Fruit fly (Drosophila melanogaster) whole organism, embryonic: ENCODE results near the gene Syx5.

Experiments used
- BEAF-32 ChIP-seq: fragments of 200-800 bp; sonication (Bioruptor generic); optimal IDR thresholded peaks from 3 replicates; lab custom pipeline; 2017; ENCODE audit warnings: missing biosample characterization, missing genetic modification characterization, mild to moderate bottlenecking, moderate library complexity, missing genetic modification reagents
- Bgb ChIP-seq: fragments of 200-800 bp; sonication (Bioruptor generic); IDR thresholded peaks from 2 replicates; pipeline ENCODE4 v1.3.6; 2022; ENCODE audit warnings: missing biosample characterization, missing genetic modification characterization; ENCODE audit not compliant: partially characterized antibody
- CG10543 ChIP-seq: fragments of 200-800 bp; sonication (Bioruptor generic); optimal IDR thresholded peaks from 3 replicates; lab custom pipeline; 2017; ENCODE audit warnings: missing biosample characterization, mild to moderate bottlenecking, missing genetic modification characterization, moderate library complexity
- CG11696 ChIP-seq: fragments of 200-800 bp; sonication (Bioruptor generic); IDR thresholded peaks from 2 replicates; pipeline ENCODE4 v1.3.6; 2022; ENCODE audit warnings: missing biosample characterization, missing genetic modification characterization
- CG12299 ChIP-seq: fragments of 200-800 bp; sonication (Bioruptor generic); optimal IDR thresholded peaks from 2 replicates; lab custom pipeline; 2018; ENCODE audit warnings: missing biosample characterization, mild to moderate bottlenecking, missing genetic modification characterization
- CG12391 ChIP-seq: fragments of 200-800 bp; sonication (Bioruptor generic); optimal IDR thresholded peaks from 3 replicates; lab custom pipeline; 2018; ENCODE audit warnings: missing biosample characterization, mild to moderate bottlenecking, missing genetic modification characterization, moderate library complexity
- CG12769 ChIP-seq: fragments of 200-800 bp; sonication (Bioruptor generic); optimal IDR thresholded peaks from 2 replicates; lab custom pipeline; 2019; ENCODE audit warnings: missing biosample characterization, mild to moderate bottlenecking, missing genetic modification characterization, moderate library complexity
- CG13894 ChIP-seq: fragments of 200-800 bp; sonication (Bioruptor generic); optimal IDR thresholded peaks from 3 replicates; lab custom pipeline; 2018; ENCODE audit warnings: missing biosample characterization, mild to moderate bottlenecking, missing genetic modification characterization, moderate library complexity
- CG15479 ChIP-seq: fragments of 200-800 bp; sonication (Bioruptor generic); optimal IDR thresholded peaks from 3 replicates; lab custom pipeline; 2019; ENCODE audit warnings: missing biosample characterization, mild to moderate bottlenecking, missing genetic modification characterization, moderate library complexity
- CG16779 ChIP-seq: fragments of 200-800 bp; sonication (Bioruptor generic); IDR thresholded peaks from 2 replicates; pipeline ENCODE4 v1.3.6; 2022; ENCODE audit warnings: missing biosample characterization, missing genetic modification characterization
- CG17361 ChIP-seq: fragments of 200-800 bp; sonication (Bioruptor generic); IDR thresholded peaks from 3 replicates; pipeline ENCODE4 v1.3.6; 2022; ENCODE audit warnings: missing biosample characterization, missing genetic modification characterization
- CG17802 ChIP-seq: fragments of 200-800 bp; sonication (Bioruptor generic); optimal IDR thresholded peaks from 2 replicates; lab custom pipeline; 2018; ENCODE audit warnings: missing biosample characterization, mild to moderate bottlenecking, missing genetic modification characterization, moderate library complexity
- CG2199 ChIP-seq: fragments of 200-800 bp; sonication (Bioruptor generic); IDR thresholded peaks from 3 replicates; pipeline ENCODE4 v1.3.6; 2022; ENCODE audit warnings: missing biosample characterization, missing genetic modification characterization
- CG2889 ChIP-seq: fragments of 200-800 bp; sonication (Bioruptor generic); IDR thresholded peaks from 3 replicates; pipeline ENCODE4 v1.3.6; 2022; ENCODE audit warnings: missing biosample characterization, missing genetic modification characterization
- CG4730 ChIP-seq: fragments of 200-800 bp; sonication (Bioruptor generic); IDR thresholded peaks from 2 replicates; pipeline ENCODE4 v1.3.6; 2022; ENCODE audit warnings: missing biosample characterization, missing genetic modification characterization
- CG5953 ChIP-seq: fragments of 200-800 bp; sonication (Bioruptor generic); IDR thresholded peaks from 2 replicates; pipeline ENCODE4 v1.3.6; 2022; ENCODE audit warnings: missing biosample characterization, missing genetic modification characterization
- CG7271 ChIP-seq: fragments of 200-800 bp; sonication (Bioruptor generic); optimal IDR thresholded peaks from 2 replicates; lab custom pipeline; 2018; ENCODE audit warnings: missing biosample characterization, mild to moderate bottlenecking, missing genetic modification characterization, moderate library complexity
- CG8924 ChIP-seq: fragments of 200-800 bp; optimal IDR thresholded peaks from 3 replicates; lab custom pipeline; 2019; ENCODE audit warnings: missing biosample characterization, mild to moderate bottlenecking, missing genetic modification characterization, moderate library complexity
- CG9932 ChIP-seq: fragments of 200-800 bp; sonication (Bioruptor generic); IDR thresholded peaks from 2 replicates; pipeline ENCODE4 v1.3.6; 2022; ENCODE audit warnings: missing biosample characterization, missing genetic modification characterization
- D19A ChIP-seq: fragments of 200-800 bp; optimal IDR thresholded peaks from 3 replicates; lab custom pipeline; 2019; ENCODE audit warnings: missing biosample characterization, mild to moderate bottlenecking, missing genetic modification characterization, moderate library complexity
- D19B ChIP-seq: fragments of 200-800 bp; sonication (Bioruptor generic); optimal IDR thresholded peaks from 2 replicates; lab custom pipeline; 2017; ENCODE audit warnings: missing biosample characterization, mild to moderate bottlenecking, missing genetic modification characterization
- Deaf1 ChIP-seq: fragments of 200-800 bp; optimal IDR thresholded peaks from 3 replicates; lab custom pipeline; 2019; ENCODE audit warnings: missing biosample characterization, mild to moderate bottlenecking, missing genetic modification characterization, moderate library complexity
- Drgx ChIP-seq: fragments of 200-800 bp; sonication (Bioruptor generic); IDR thresholded peaks from 2 replicates; pipeline ENCODE4 v1.3.6; 2022; ENCODE audit warnings: missing biosample characterization, missing genetic modification characterization
- HHEX ChIP-seq: fragments of 200-800 bp; sonication (Bioruptor generic); optimal IDR thresholded peaks from 3 replicates; lab custom pipeline; 2017; ENCODE audit warnings: missing biosample characterization, mild to moderate bottlenecking, missing genetic modification characterization, missing genetic modification reagents
- HLHmδ ChIP-seq: fragments of 200-800 bp; sonication (Bioruptor generic); optimal IDR thresholded peaks from 2 replicates; lab custom pipeline; 2018; ENCODE audit warnings: missing biosample characterization, mild to moderate bottlenecking, missing genetic modification characterization, moderate library complexity
- Hmr ChIP-seq: fragments of 200-800 bp; sonication (Bioruptor generic); optimal IDR thresholded peaks from 3 replicates; lab custom pipeline; 2017; ENCODE audit warnings: mild to moderate bottlenecking, missing biosample characterization, missing genetic modification reagents, missing genetic modification characterization
- Lhr ChIP-seq: fragments of 200-800 bp; sonication (Bioruptor generic); optimal IDR thresholded peaks from 3 replicates; lab custom pipeline; 2017; ENCODE audit warnings: mild to moderate bottlenecking, missing biosample characterization, missing genetic modification reagents, missing genetic modification characterization
- Med ChIP-seq: fragments of 200-800 bp; sonication (Bioruptor generic); peaks from one replicate; lab custom pipeline; 2016; ENCODE audit warnings: missing biosample characterization, missing genetic modification characterization, mild to moderate bottlenecking, inconsistent platforms, moderate library complexity
- Rfx ChIP-seq: fragments of 200-800 bp; sonication (Bioruptor generic); IDR thresholded peaks from 2 replicates; pipeline ENCODE4 v1.3.6; 2022; ENCODE audit warnings: missing biosample characterization, missing genetic modification characterization
- Ssrp ChIP-seq: fragments of 200-800 bp; sonication (Bioruptor generic); optimal IDR thresholded peaks from 2 replicates; lab custom pipeline; 2018; ENCODE audit warnings: missing biosample characterization, mild to moderate bottlenecking, missing genetic modification characterization, moderate library complexity
- Xbp1 ChIP-seq: fragments of 200-800 bp; sonication (Bioruptor generic); optimal IDR thresholded peaks from 3 replicates; lab custom pipeline; 2016; ENCODE audit warnings: missing biosample characterization, mild to moderate bottlenecking, missing genetic modification characterization
- abd-A ChIP-seq: fragments of 200-800 bp; sonication (Bioruptor generic); optimal IDR thresholded peaks from 3 replicates; lab custom pipeline; 2019; ENCODE audit warnings: missing biosample characterization, mild to moderate bottlenecking, missing genetic modification characterization, moderate library complexity
- chm ChIP-seq: fragments of 200-800 bp; sonication (Bioruptor generic); IDR thresholded peaks from 2 replicates; pipeline ENCODE4 v1.3.6; 2022; ENCODE audit warnings: missing biosample characterization, missing genetic modification characterization
- crol ChIP-seq: fragments of 200-800 bp; sonication (Bioruptor generic); IDR thresholded peaks from 2 replicates; pipeline ENCODE4 v1.3.6; 2022; ENCODE audit warnings: missing biosample characterization, missing genetic modification characterization
- ftz-f1 ChIP-seq: fragments of 200-800 bp; sonication (Bioruptor generic); optimal IDR thresholded peaks from 2 replicates; lab custom pipeline; 2016; ENCODE audit warnings: missing biosample characterization, missing genetic modification characterization
- hb ChIP-seq: fragments of 200-800 bp; sonication (Bioruptor generic); IDR thresholded peaks from 3 replicates; pipeline ENCODE4 v1.3.6; 2022; ENCODE audit warnings: missing biosample characterization, missing genetic modification characterization; ENCODE audit not compliant: partially characterized antibody
- lov ChIP-seq, 2 experiments: fragments of 200-800 bp in 1 of 2; fragments of >200 bp in 1 of 2; sonication (Bioruptor generic) in 1 of 2; IDR thresholded peaks in 1 of 2; optimal IDR thresholded peaks in 1 of 2; 2 replicates in 1 of 2; 3 replicates in 1 of 2; pipeline versions ENCODE4 v1.3.6 to Lab custom; 2017 to 2022; ENCODE audit warnings: missing biosample characterization in 1 of 2, missing genetic modification characterization in 1 of 2
- mam ChIP-seq: fragments of 200-800 bp; sonication (Bioruptor generic); optimal IDR thresholded peaks from 3 replicates; lab custom pipeline; 2016; ENCODE audit warnings: missing biosample characterization, missing genetic modification characterization
- nerfin-1 ChIP-seq: fragments of 200-800 bp; sonication (Bioruptor generic); optimal IDR thresholded peaks from 3 replicates; lab custom pipeline; 2019; ENCODE audit warnings: missing biosample characterization, mild to moderate bottlenecking, missing genetic modification characterization, moderate library complexity
- nom ChIP-seq: fragments of 200-800 bp; sonication (Bioruptor generic); optimal IDR thresholded peaks from 2 replicates; lab custom pipeline; 2017; ENCODE audit warnings: missing biosample characterization, missing genetic modification characterization, mild to moderate bottlenecking, moderate library complexity, missing genetic modification reagents
- pfk ChIP-seq: fragments of 200-800 bp; sonication (Bioruptor generic); optimal IDR thresholded peaks from 2 replicates; lab custom pipeline; 2018; ENCODE audit warnings: missing biosample characterization, mild to moderate bottlenecking, missing genetic modification characterization, moderate library complexity
- sd ChIP-seq: fragments of 200-800 bp; sonication (Bioruptor generic); optimal IDR thresholded peaks from 3 replicates; lab custom pipeline; 2018; ENCODE audit warnings: missing biosample characterization, mild to moderate bottlenecking, missing genetic modification characterization, moderate library complexity
- tll ChIP-seq, 2 experiments: fragments of 200-800 bp in 1 of 2; fragments of >200 bp in 1 of 2; sonication (Bioruptor generic) in 1 of 2; optimal IDR thresholded peaks; 2 replicates each; lab custom pipeline; 2017 to 2019; ENCODE audit warnings: missing biosample characterization in 2 of 2, missing genetic modification characterization in 2 of 2, mild to moderate bottlenecking in 1 of 2, moderate library complexity in 1 of 2
- ttk ChIP-seq: fragments of 200-800 bp; sonication (Bioruptor generic); IDR thresholded peaks from 2 replicates; pipeline ENCODE4 v2.1.2; 2022; ENCODE audit warnings: missing biosample characterization, missing genetic modification characterization
- z ChIP-seq: fragments of 200-800 bp; sonication (Bioruptor generic); IDR thresholded peaks from 3 replicates; pipeline ENCODE4 v1.3.6; 2022; ENCODE audit warnings: missing biosample characterization, missing genetic modification characterization
- zfh2 ChIP-seq: fragments of 200-800 bp; sonication (Bioruptor generic); optimal IDR thresholded peaks from 2 replicates; lab custom pipeline; 2016; ENCODE audit warnings: missing biosample characterization, missing genetic modification characterization

The Syx5 gene

dm6 chr2L:16277922-16278321 is 29.2 kb upstream of the Syx5 start:
- TF ChIP-seq nom (GFP tag; lab: Kevin White, UChicago): peak; percentile 65
- TF ChIP-seq lov (optimal IDR thresholded peaks at IDR 0.05; lab: Kevin White, UChicago): no peak
- TF ChIP-seq lov (GFP tag; IDR thresholded peaks at IDR 0.05; lab: Robert Waterston, UW): no peak
- peak; percentile 26 for TF ChIP-seq CG12769 (tag; lab: Kevin White, UChicago)
- no peak for TF ChIP-seq CG17802 (tag; lab: Kevin White, UChicago)
- TF ChIP-seq ttk (GFP tag; lab: Robert Waterston, UW): no peak
- TF ChIP-seq chm (GFP tag; lab: Robert Waterston, UW): no peak
- peak; percentile 5 for TF ChIP-seq sd (tag; lab: Kevin White, UChicago)
- TF ChIP-seq pfk (GFP tag; lab: Kevin White, UChicago): peak; percentile 2
- no peak for TF ChIP-seq CG9932 (GFP tag; lab: Robert Waterston, UW)
- peak; percentile 54; the same call in 1 of the 2 replicates for TF ChIP-seq Rfx (GFP tag; lab: Robert Waterston, UW)
- no peak for TF ChIP-seq Ssrp
- no peak for TF ChIP-seq CG17361 (GFP tag; lab: Robert Waterston, UW)
- peak; percentile 69 for TF ChIP-seq Med (GFP tag; lab: Kevin White, UChicago)
- TF ChIP-seq abd-A (tag; lab: Kevin White, UChicago): peak; percentile 78
- 0 out of 2 replicates have a peak, but pooled peaks have one; percentile 12 for TF ChIP-seq Drgx (GFP tag; lab: Robert Waterston, UW)
- TF ChIP-seq tll (GFP tag; optimal IDR thresholded peaks at IDR 0.05; lab: Kevin White, UChicago): no peak
- no peak for TF ChIP-seq nerfin-1 (tag; lab: Kevin White, UChicago)
- no peak for TF ChIP-seq D19A (tag; lab: Kevin White, UChicago)
- no peak for TF ChIP-seq HHEX (GFP tag; lab: Kevin White, UChicago)
- no peak for TF ChIP-seq Xbp1
- TF ChIP-seq Hmr (GFP tag; lab: Kevin White, UChicago): no peak
- no peak for TF ChIP-seq CG12299
- no peak for TF ChIP-seq BEAF-32 (GFP tag; lab: Kevin White, UChicago)
- TF ChIP-seq ftz-f1 (GFP tag; lab: Kevin White, UChicago): peak; percentile 17
- peak; percentile 72 for TF ChIP-seq CG13894 (tag; lab: Kevin White, UChicago)
- peak; percentile 48 for TF ChIP-seq CG10543 (GFP tag; lab: Kevin White, UChicago)

dm6 chr2L:16278842-16279241 is 28.3 kb upstream of the Syx5 start:
- TF ChIP-seq CG5953 (GFP tag; lab: Robert Waterston, UW) (0 out of 2 replicates have a peak, but pooled peaks have one; percentile 6), CG16779 (0 out of 2 replicates have a peak, but pooled peaks have one; percentile 18), pfk (GFP tag; lab: Kevin White, UChicago) (peak; percentile 27), Med (GFP tag; lab: Kevin White, UChicago) (peak; percentile 54), HLHmδ (GFP tag; lab: Kevin White, UChicago) (no peak), hb (GFP tag; lab: Robert Waterston, UW) (peak; percentile 21; the same call in 1 of the 3 replicates), Bgb (no peak), Deaf1 (tag; lab: Kevin White, UChicago) (peak; percentile 18), crol (peak; percentile 71)

- peak; percentile 80 for TF ChIP-seq mam (GFP tag; lab: Kevin White, UChicago)
- no peak for TF ChIP-seq CG2889 (GFP tag; lab: Robert Waterston, UW)
- peak; percentile 96 for TF ChIP-seq CG12391 (tag; lab: Kevin White, UChicago)
- TF ChIP-seq CG8924 (tag; lab: Kevin White, UChicago): peak; percentile 96
- peak; percentile 3 for TF ChIP-seq zfh2
- TF ChIP-seq CG11696 (GFP tag; lab: Robert Waterston, UW): no peak
- TF ChIP-seq CG2199 (GFP tag; lab: Robert Waterston, UW): peak; percentile 90
- peak; percentile 71 for TF ChIP-seq CG4730
- no peak for TF ChIP-seq z (GFP tag; lab: Robert Waterston, UW)
- peak; percentile 72 for TF ChIP-seq D19B
- no peak for TF ChIP-seq CG15479 (GFP tag; lab: Kevin White, UChicago)
- TF ChIP-seq D19A (tag; lab: Kevin White, UChicago): peak; percentile 96
- peak; percentile 81 for TF ChIP-seq Lhr (GFP tag; lab: Kevin White, UChicago)
- peak; percentile 37 for TF ChIP-seq CG7271
- TF ChIP-seq hb (GFP tag; lab: Robert Waterston, UW): no peak
Observed at dm6 chr2L:16279774-16280252, 27.3 kb upstream of the Syx5 start.
